Worm (Caenorhabditis elegans) whole organism, mixed stage, embryonic: Measurements from ENCODE around the gene Y45G5AM.5.
A peak's percentile ranks its signal among the peaks of the same experiment; 100 is the strongest.

Experiments
- M03D4.4 ChIP-seq: sonication (generic microtip); optimal IDR thresholded peaks from 2 replicates; lab custom pipeline; 2017; ENCODE audit warnings: mild to moderate bottlenecking, missing genetic modification characterization, missing compliant biosample characterization
- bed-3 ChIP-seq: fragments of 200-800 bp; sonication (Bioruptor generic); optimal IDR thresholded peaks from 3 replicates; lab custom pipeline; 2018; ENCODE audit warnings: mild to moderate bottlenecking, missing genetic modification characterization, moderate library complexity, missing compliant biosample characterization
- blmp-1 ChIP-seq: fragments of 150-350 bp; optimal IDR thresholded peaks from 2 replicates; lab custom pipeline; 2014; ENCODE audit warnings: missing biosample characterization, missing genetic modification characterization
- ceh-39 ChIP-seq: fragments of 150-350 bp; optimal IDR thresholded peaks from 2 replicates; lab custom pipeline; 2014; ENCODE audit warnings: missing biosample characterization, missing genetic modification characterization
- ceh-43 ChIP-seq: fragments of 200-800 bp; sonication (Bioruptor generic); optimal IDR thresholded peaks from 2 replicates; lab custom pipeline; 2018; ENCODE audit warnings: mild to moderate bottlenecking, missing genetic modification characterization, moderate library complexity, missing compliant biosample characterization
- ceh-83 ChIP-seq: fragments of 200-800 bp; sonication (Bioruptor generic); optimal IDR thresholded peaks from 2 replicates; lab custom pipeline; 2018; ENCODE audit warnings: mild to moderate bottlenecking, missing genetic modification characterization, missing compliant biosample characterization
- ces-1 ChIP-seq: fragments of 150-350 bp; optimal IDR thresholded peaks from 2 replicates; lab custom pipeline; 2014; ENCODE audit warnings: missing biosample characterization, missing genetic modification reagents, missing genetic modification characterization
- cnd-1 ChIP-seq: fragments of 200-800 bp; sonication (Bioruptor generic); optimal IDR thresholded peaks from 2 replicates; lab custom pipeline; 2018; ENCODE audit warnings: mild to moderate bottlenecking, missing genetic modification characterization, missing compliant biosample characterization
- drap-1 ChIP-seq: fragments of 200-800 bp; sonication (Bioruptor generic); optimal IDR thresholded peaks from 3 replicates; lab custom pipeline; 2018; ENCODE audit warnings: mild to moderate bottlenecking, missing genetic modification characterization, missing compliant biosample characterization
- elt-1 ChIP-seq: sonication (generic microtip); optimal IDR thresholded peaks from 2 replicates; lab custom pipeline; 2017; ENCODE audit warnings: missing genetic modification characterization, mild to moderate bottlenecking, missing compliant biosample characterization, antibody characterized with exemption, moderate library complexity, borderline replicate concordance; ENCODE audit not compliant: insufficient read depth
- elt-3 ChIP-seq: fragments of 150-350 bp; optimal IDR thresholded peaks from 2 replicates; lab custom pipeline; 2014; ENCODE audit warnings: missing biosample characterization, missing genetic modification characterization
- flh-1 ChIP-seq: fragments of 200-800 bp; sonication (Bioruptor generic); optimal IDR thresholded peaks from 2 replicates; lab custom pipeline; 2018; ENCODE audit warnings: mild to moderate bottlenecking, missing genetic modification characterization, moderate library complexity, missing compliant biosample characterization
- ham-2 ChIP-seq: fragments of 200-800 bp; sonication (Bioruptor generic); optimal IDR thresholded peaks from 2 replicates; lab custom pipeline; 2018; ENCODE audit warnings: mild to moderate bottlenecking, missing genetic modification characterization, missing compliant biosample characterization
- hlh-1 ChIP-seq: fragments of 150-350 bp; optimal IDR thresholded peaks from 2 replicates; lab custom pipeline; 2014; ENCODE audit warnings: missing biosample characterization, missing genetic modification reagents, missing genetic modification characterization
- lin-13 ChIP-seq: fragments of 150-350 bp; optimal IDR thresholded peaks from 2 replicates; lab custom pipeline; 2014; ENCODE audit warnings: missing biosample characterization, missing genetic modification characterization
- lin-32 ChIP-seq: fragments of 200-800 bp; sonication (Bioruptor generic); optimal IDR thresholded peaks from 2 replicates; lab custom pipeline; 2018; ENCODE audit warnings: mild to moderate bottlenecking, missing genetic modification characterization, missing compliant biosample characterization
- lsy-2 ChIP-seq: fragments of 150-350 bp; optimal IDR thresholded peaks from 2 replicates; lab custom pipeline; 2014; ENCODE audit warnings: missing biosample characterization, missing genetic modification characterization
- mab-5 ChIP-seq: fragments of 150-350 bp; optimal IDR thresholded peaks from 2 replicates; lab custom pipeline; 2014; ENCODE audit warnings: missing biosample characterization, missing genetic modification characterization
- mep-1 ChIP-seq: fragments of 150-350 bp; optimal IDR thresholded peaks from 2 replicates; lab custom pipeline; 2017; ENCODE audit warnings: missing biosample characterization, missing genetic modification reagents, missing genetic modification characterization, inconsistent platforms
- mls-2 ChIP-seq: sonication (generic microtip); optimal IDR thresholded peaks from 2 replicates; lab custom pipeline; 2016; ENCODE audit warnings: mild to moderate bottlenecking, missing genetic modification characterization, moderate library complexity, missing compliant biosample characterization
- nhr-12 ChIP-seq: fragments of 150-350 bp; optimal IDR thresholded peaks from 2 replicates; lab custom pipeline; 2014; ENCODE audit warnings: missing biosample characterization, missing genetic modification characterization
- nhr-2 ChIP-seq: fragments of 150-350 bp; optimal IDR thresholded peaks from 2 replicates; lab custom pipeline; 2014; ENCODE audit warnings: missing biosample characterization, missing genetic modification characterization
- nhr-237 ChIP-seq: fragments of 150-350 bp; optimal IDR thresholded peaks from 2 replicates; lab custom pipeline; 2014; ENCODE audit warnings: missing biosample characterization, missing genetic modification characterization
- nhr-28 ChIP-seq: fragments of 150-350 bp; optimal IDR thresholded peaks from 2 replicates; lab custom pipeline; 2014; ENCODE audit warnings: missing biosample characterization, missing genetic modification characterization
- nhr-76 ChIP-seq: sonication (generic microtip); optimal IDR thresholded peaks from 2 replicates; lab custom pipeline; 2017; ENCODE audit warnings: missing biosample characterization, missing genetic modification characterization
- pha-4 ChIP-seq: fragments of 150-350 bp; optimal IDR thresholded peaks from 2 replicates; lab custom pipeline; 2018; ENCODE audit warnings: missing biosample characterization, missing genetic modification reagents, missing genetic modification characterization
- sem-2 ChIP-seq: fragments of 200-800 bp; sonication (Bioruptor generic); optimal IDR thresholded peaks from 2 replicates; lab custom pipeline; 2018; ENCODE audit warnings: mild to moderate bottlenecking, missing genetic modification characterization, missing compliant biosample characterization
- snpc-4 ChIP-seq: fragments of 150-350 bp; optimal IDR thresholded peaks from 2 replicates; lab custom pipeline; 2014; ENCODE audit warnings: missing biosample characterization, missing genetic modification characterization
- sptf-1 ChIP-seq: sonication (generic microtip); optimal IDR thresholded peaks from 2 replicates; lab custom pipeline; 2017; ENCODE audit warnings: mild to moderate bottlenecking, missing genetic modification characterization, moderate library complexity, missing compliant biosample characterization
- tbx-8 ChIP-seq: fragments of 200-800 bp; sonication (Bioruptor generic); optimal IDR thresholded peaks from 2 replicates; lab custom pipeline; 2018; ENCODE audit warnings: mild to moderate bottlenecking, missing genetic modification characterization, moderate library complexity, missing compliant biosample characterization
- unc-120 ChIP-seq: sonication (generic microtip); optimal IDR thresholded peaks from 2 replicates; lab custom pipeline; 2017; ENCODE audit warnings: missing genetic modification characterization, missing compliant biosample characterization; ENCODE audit not compliant: poor library complexity, severe bottlenecking
- unc-39 ChIP-seq: fragments of 150-350 bp; optimal IDR thresholded peaks from 2 replicates; lab custom pipeline; 2014; ENCODE audit warnings: missing biosample characterization, missing genetic modification characterization
- unc-62 ChIP-seq: fragments of 150-350 bp; optimal IDR thresholded peaks from 2 replicates; lab custom pipeline; 2014; ENCODE audit warnings: missing biosample characterization, missing genetic modification reagents, missing genetic modification characterization
- zip-8 ChIP-seq: fragments of 150-350 bp; optimal IDR thresholded peaks from 2 replicates; lab custom pipeline; 2014; ENCODE audit warnings: missing biosample characterization, missing genetic modification characterization
- ztf-11 ChIP-seq: fragments of 150-350 bp; optimal IDR thresholded peaks from 2 replicates; lab custom pipeline; 2014; ENCODE audit warnings: missing biosample characterization, missing genetic modification characterization

Y45G5AM.5 gene

ce11 chrV:4189618-4190017 lies 29.4 kb downstream of the Y45G5AM.5 start:
- no peak for TF ChIP-seq sem-2
- no peak for TF ChIP-seq mep-1 (tag; lab: Kevin White, UChicago)

ce11 chrV:4190232-4190631 lies 30.0 kb downstream of the Y45G5AM.5 start:
- TF ChIP-seq ceh-39 (tag; lab: Kevin White, UChicago), result no peak
- no peak for TF ChIP-seq sptf-1
- TF ChIP-seq tbx-8, result no peak
- no peak for TF ChIP-seq mls-2 (tag; lab: Kevin White, UChicago)
- TF ChIP-seq ztf-11 (tag; lab: Kevin White, UChicago), result no peak
- no peak for TF ChIP-seq lsy-2 (tag; lab: Kevin White, UChicago)
- TF ChIP-seq unc-39 (tag; lab: Kevin White, UChicago), result no peak
- no peak for TF ChIP-seq ceh-83 (GFP tag; lab: Kevin White, UChicago)
- no peak for TF ChIP-seq drap-1
- TF ChIP-seq lin-13 (tag; lab: Kevin White, UChicago), result no peak

- TF ChIP-seq zip-8 (tag; lab: Kevin White, UChicago), result no peak
- TF ChIP-seq mep-1 (tag; lab: Kevin White, UChicago), result peak; percentile 1
- TF ChIP-seq ces-1 (GFP tag; lab: Kevin White, UChicago), result peak; percentile 90
- peak; percentile 43 for TF ChIP-seq sptf-1
- TF ChIP-seq nhr-2 (tag; lab: Kevin White, UChicago), result no peak
- no peak for TF ChIP-seq hlh-1
- TF ChIP-seq unc-120 (tag; lab: Kevin White, UChicago), result peak; percentile 24
- TF ChIP-seq ceh-43, result no peak
- no peak for TF ChIP-seq unc-62 (GFP tag; lab: Kevin White, UChicago)
- peak; percentile 18 for TF ChIP-seq cnd-1 (tag; lab: Kevin White, UChicago)
- peak; percentile 59 for TF ChIP-seq mls-2 (tag; lab: Kevin White, UChicago)
- TF ChIP-seq drap-1, result no peak
- no peak for TF ChIP-seq lsy-2 (tag; lab: Kevin White, UChicago)
Measured at ce11 chrV:4192688-4193471, 32.7 kb downstream of the Y45G5AM.5 start.

DNA sequence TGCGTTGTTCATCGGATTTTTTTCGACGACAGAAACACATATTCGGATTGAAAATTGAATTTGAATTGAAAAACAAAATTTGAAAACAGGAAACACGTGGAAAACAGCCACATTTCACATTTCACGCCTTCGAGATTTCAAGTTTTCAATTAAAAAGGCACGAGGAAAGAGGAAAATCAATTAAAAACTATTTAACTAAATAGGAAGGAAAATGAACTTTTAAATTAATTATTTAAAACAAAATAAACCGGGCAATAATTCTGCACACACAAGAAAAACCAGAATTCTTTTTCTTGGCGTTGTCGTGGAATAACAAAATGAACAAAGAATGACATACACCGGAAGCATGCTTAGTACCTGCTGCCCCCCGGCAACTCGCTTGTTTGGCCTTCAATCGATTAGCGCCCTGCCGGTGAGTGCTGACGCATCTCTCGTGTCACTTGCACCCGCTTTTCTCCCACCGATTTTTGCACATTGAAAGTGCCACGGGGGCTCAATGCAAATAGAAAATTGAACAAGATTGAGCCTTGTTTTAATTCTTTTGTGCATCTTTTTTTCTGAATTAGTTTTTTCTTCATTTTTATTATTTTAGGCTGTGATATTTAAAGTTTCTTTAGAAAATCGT lies 34.5 kb downstream of the Y45G5AM.5 start, which contains the start of gene Y45G5AM.9:
TSS of gene Y45G5AM.9 (minus strand) at position 51 of the 625 bp plus-strand sequence.
- TF ChIP-seq zip-8 (tag; lab: Kevin White, UChicago) (no peak), mep-1 (tag; lab: Kevin White, UChicago) (peak; percentile 83), elt-3 (tag; lab: Kevin White, UChicago) (no peak), ceh-39 (tag; lab: Kevin White, UChicago) (peak; percentile 34), nhr-28 (tag; lab: Kevin White, UChicago) (no peak), lin-32 (no peak), drap-1 (peak; percentile 63), ham-2 (GFP tag; lab: Kevin White, UChicago) (peak; percentile 92), M03D4.4 (tag; lab: Kevin White, UChicago) (peak; percentile 74), unc-62 (GFP tag; lab: Kevin White, UChicago) (peak; percentile 11), unc-39 (tag; lab: Kevin White, UChicago) (no peak), elt-1 (tag; lab: Kevin White, UChicago) (no peak), pha-4 (peak; percentile 76), blmp-1 (no peak), lin-13 (tag; lab: Kevin White, UChicago) (peak; percentile 86), mab-5 (tag; lab: Kevin White, UChicago) (no peak), sptf-1 (peak; percentile 78), bed-3 (no peak), unc-120 (tag; lab: Kevin White, UChicago) (peak; percentile 83), nhr-76 (tag; lab: Kevin White, UChicago) (peak; percentile 5), snpc-4 (tag; lab: Kevin White, UChicago) (no peak), ztf-11 (tag; lab: Kevin White, UChicago) (no peak), ceh-83 (GFP tag; lab: Kevin White, UChicago) (no peak), nhr-237 (peak; percentile 67), mls-2 (tag; lab: Kevin White, UChicago) (peak; percentile 69), lsy-2 (tag; lab: Kevin White, UChicago) (peak; percentile 71), ces-1 (GFP tag; lab: Kevin White, UChicago) (peak; percentile 34), nhr-12 (tag; lab: Kevin White, UChicago) (no peak), tbx-8 (peak; percentile 3), flh-1 (GFP tag; lab: Kevin White, UChicago) (no peak), nhr-2 (tag; lab: Kevin White, UChicago) (no peak), ceh-43 (peak; percentile 74), cnd-1 (tag; lab: Kevin White, UChicago) (peak; percentile 66), sem-2 (peak; percentile 3), hlh-1 (peak; percentile 8)
